Worm (Caenorhabditis elegans) whole organism, young adult: ENCODE data around the gene Y69E1A.5.

Experiments used
- F22D6.2 ChIP-seq: sonication (generic microtip); optimal IDR thresholded peaks from 2 replicates; lab custom pipeline; 2016; ENCODE audit warnings: mild to moderate bottlenecking, missing genetic modification characterization, missing compliant biosample characterization
- F23B12.7 ChIP-seq: sonication (generic microtip); optimal IDR thresholded peaks from 2 replicates; lab custom pipeline; 2017; ENCODE audit warnings: missing genetic modification characterization, mild to moderate bottlenecking, missing compliant biosample characterization, antibody characterized with exemption, moderate library complexity; ENCODE audit not compliant: insufficient read depth
- F49E8.2 ChIP-seq: sonication (generic microtip); optimal IDR thresholded peaks from 3 replicates; lab custom pipeline; 2017; ENCODE audit warnings: missing genetic modification characterization, mild to moderate bottlenecking, missing compliant biosample characterization, antibody characterized with exemption, moderate library complexity; ENCODE audit not compliant: insufficient read depth
- F52B5.7 ChIP-seq: sonication (generic microtip); optimal IDR thresholded peaks from 2 replicates; lab custom pipeline; 2016; ENCODE audit warnings: mild to moderate bottlenecking, missing genetic modification characterization, missing compliant biosample characterization
- F57A8.1 ChIP-seq: fragments of 200-800 bp; sonication (Bioruptor generic); optimal IDR thresholded peaks from 2 replicates; lab custom pipeline; 2018; ENCODE audit warnings: mild to moderate bottlenecking, missing genetic modification characterization, moderate library complexity, missing compliant biosample characterization
- Y53F4B.3 ChIP-seq: fragments of 200-800 bp; sonication (Bioruptor generic); IDR thresholded peaks from 2 replicates; pipeline ENCODE4 v1.3.6; 2022; ENCODE audit warnings: missing genetic modification reagents, missing genetic modification characterization, missing compliant biosample characterization
- Y53G8AR.9 ChIP-seq: fragments of 200-800 bp; sonication (Bioruptor generic); conservative IDR thresholded peaks from 2 replicates; pipeline ENCODE4 v1.3.6; 2022; ENCODE audit warnings: missing genetic modification reagents, missing genetic modification characterization, missing compliant biosample characterization
- Y56A3A.18 ChIP-seq: fragments of 200-800 bp; sonication (Bioruptor generic); IDR thresholded peaks from 2 replicates; pipeline ENCODE4 v1.3.6; 2022; ENCODE audit warnings: missing genetic modification reagents, missing genetic modification characterization, missing compliant biosample characterization
- Y95B8A.8 ChIP-seq: fragments of 200-800 bp; sonication (Bioruptor generic); IDR thresholded peaks from 2 replicates; pipeline ENCODE4 v1.3.6; 2022; ENCODE audit warnings: missing genetic modification reagents, missing genetic modification characterization, missing compliant biosample characterization
- akir-1 ChIP-seq: fragments of 200-800 bp; sonication (Bioruptor generic); optimal IDR thresholded peaks from 2 replicates; lab custom pipeline; 2018; ENCODE audit warnings: mild to moderate bottlenecking, missing genetic modification characterization, moderate library complexity, missing compliant biosample characterization
- ama-1 ChIP-seq, 3 experiments: fragments of 150-350 bp in 1 of 3; sonication (generic microtip) in 2 of 3; optimal IDR thresholded peaks; 2 replicates each; lab custom pipeline; 2014 to 2018; ENCODE audit warnings: missing biosample characterization in 2 of 3, missing genetic modification characterization in 2 of 3, missing genetic modification reagents in 2 of 3
- atf-7 ChIP-seq: sonication (generic microtip); optimal IDR thresholded peaks from 2 replicates; lab custom pipeline; 2017; ENCODE audit warnings: mild to moderate bottlenecking, missing genetic modification characterization, missing compliant biosample characterization
- athp-1 ChIP-seq: sonication (generic microtip); optimal IDR thresholded peaks from 2 replicates; lab custom pipeline; 2017; ENCODE audit warnings: mild to moderate bottlenecking, missing genetic modification characterization, missing compliant biosample characterization
- attf-5 ChIP-seq: fragments of 200-800 bp; sonication (Bioruptor generic); optimal IDR thresholded peaks from 2 replicates; lab custom pipeline; 2018; ENCODE audit warnings: mild to moderate bottlenecking, missing genetic modification characterization, missing compliant biosample characterization
- bed-1 ChIP-seq: fragments of 200-800 bp; sonication (Bioruptor generic); IDR thresholded peaks from 2 replicates; pipeline ENCODE4 v1.3.6; 2022; ENCODE audit warnings: missing genetic modification reagents, missing genetic modification characterization, missing compliant biosample characterization
- ceh-58 ChIP-seq: fragments of 200-800 bp; sonication (Bioruptor generic); IDR thresholded peaks from 2 replicates; pipeline ENCODE4 v1.3.6; 2022; ENCODE audit warnings: missing genetic modification characterization, missing compliant biosample characterization
- chd-7 ChIP-seq: sonication (generic microtip); optimal IDR thresholded peaks from 2 replicates; lab custom pipeline; 2016; ENCODE audit warnings: mild to moderate bottlenecking, missing genetic modification characterization, moderate library complexity, missing compliant biosample characterization
- dox-1 ChIP-seq: fragments of 200-800 bp; sonication (Bioruptor generic); IDR thresholded peaks from 2 replicates; pipeline ENCODE4 v1.3.6; 2022; ENCODE audit warnings: missing genetic modification reagents, missing genetic modification characterization, missing compliant biosample characterization
- dpff-1 ChIP-seq: sonication (generic microtip); optimal IDR thresholded peaks from 2 replicates; lab custom pipeline; 2017; ENCODE audit warnings: mild to moderate bottlenecking, missing genetic modification characterization, missing compliant biosample characterization
- egrh-3 ChIP-seq: fragments of 200-800 bp; sonication (Bioruptor generic); IDR thresholded peaks from 2 replicates; pipeline ENCODE4 v1.3.6; 2022; ENCODE audit warnings: missing genetic modification reagents, missing genetic modification characterization, missing compliant biosample characterization
- him-1 ChIP-seq: sonication (generic microtip); optimal IDR thresholded peaks from 2 replicates; lab custom pipeline; 2016; ENCODE audit warnings: missing genotype, missing genetic modification reagents, missing genetic modification characterization, missing compliant biosample characterization
- hmg-1.2 ChIP-seq: fragments of 200-800 bp; sonication (Bioruptor generic); IDR thresholded peaks from 2 replicates; pipeline ENCODE4 v1.3.6; 2022; ENCODE audit warnings: missing genetic modification reagents, missing genetic modification characterization, missing compliant biosample characterization
- lag-1 ChIP-seq: fragments of 200-800 bp; sonication (Bioruptor generic); IDR thresholded peaks from 2 replicates; pipeline ENCODE4 v1.3.6; 2022; ENCODE audit warnings: missing genetic modification reagents, missing genetic modification characterization, missing compliant biosample characterization
- lin-26 ChIP-seq: fragments of 200-800 bp; sonication (Bioruptor generic); IDR thresholded peaks from 2 replicates; pipeline ENCODE4 v1.3.6; 2022; ENCODE audit warnings: missing genetic modification reagents, missing genetic modification characterization, missing compliant biosample characterization
- lin-40 ChIP-seq: sonication (generic microtip); optimal IDR thresholded peaks from 2 replicates; lab custom pipeline; 2016; ENCODE audit warnings: missing genetic modification characterization, mild to moderate bottlenecking, missing compliant biosample characterization, missing genotype, missing genetic modification reagents
- madf-10 ChIP-seq: sonication (generic microtip); optimal IDR thresholded peaks from 2 replicates; lab custom pipeline; 2016; ENCODE audit warnings: mild to moderate bottlenecking, missing genetic modification characterization, missing compliant biosample characterization
- mel-28 ChIP-seq: sonication (generic microtip); optimal IDR thresholded peaks from 2 replicates; lab custom pipeline; 2016; ENCODE audit warnings: borderline replicate concordance, mild to moderate bottlenecking, missing genetic modification characterization, missing compliant biosample characterization
- nhr-120 ChIP-seq: fragments of 200-800 bp; sonication (Bioruptor generic); IDR thresholded peaks from 2 replicates; pipeline ENCODE4 v1.3.6; 2022; ENCODE audit warnings: missing genetic modification characterization, missing compliant biosample characterization
- nhr-27 ChIP-seq: fragments of 200-800 bp; sonication (Bioruptor generic); optimal IDR thresholded peaks from 2 replicates; lab custom pipeline; 2018; ENCODE audit warnings: mild to moderate bottlenecking, missing genetic modification characterization, moderate library complexity, missing compliant biosample characterization
- nhr-80 ChIP-seq: sonication (generic microtip); optimal IDR thresholded peaks from 2 replicates; lab custom pipeline; 2016; ENCODE audit warnings: missing genetic modification characterization, missing compliant biosample characterization
- repo-1 ChIP-seq: sonication (generic microtip); optimal IDR thresholded peaks from 2 replicates; lab custom pipeline; 2017; ENCODE audit warnings: mild to moderate bottlenecking, missing genetic modification characterization, missing compliant biosample characterization
- rpc-1 ChIP-seq, 2 experiments: fragments of 150-350 bp in 1 of 2; sonication (generic microtip) in 1 of 2; optimal IDR thresholded peaks; 2 replicates each; lab custom pipeline; 2014 to 2018; ENCODE audit warnings: missing biosample characterization in 1 of 2, missing genetic modification characterization in 1 of 2, missing genetic modification reagents in 1 of 2, missing genotype in 1 of 2
- snpc-1.1 ChIP-seq: sonication (generic microtip); optimal IDR thresholded peaks from 2 replicates; lab custom pipeline; 2017; ENCODE audit warnings: missing genetic modification characterization, mild to moderate bottlenecking, missing compliant biosample characterization, antibody characterized with exemption, moderate library complexity, missing genotype, missing genetic modification reagents; ENCODE audit not compliant: insufficient read depth
- snpc-1.3 ChIP-seq: sonication (generic microtip); optimal IDR thresholded peaks from 2 replicates; lab custom pipeline; 2017; ENCODE audit warnings: missing genetic modification characterization, mild to moderate bottlenecking, missing compliant biosample characterization, antibody characterized with exemption, moderate library complexity, missing genotype, missing genetic modification reagents; ENCODE audit not compliant: insufficient read depth
- snpc-4 ChIP-seq, 5 experiments: fragments of 150-350 bp in 1 of 5; sonication (generic microtip) in 4 of 5; optimal IDR thresholded peaks; 2 replicates each; lab custom pipeline; 2014 to 2018; ENCODE audit warnings: missing genetic modification characterization in 5 of 5, missing biosample characterization in 3 of 5, antibody characterized with exemption in 2 of 5, mild to moderate bottlenecking in 2 of 5, missing compliant biosample characterization in 2 of 5, missing genotype in 2 of 5, moderate library complexity in 2 of 5, missing genetic modification reagents in 1 of 5
- tbx-9 ChIP-seq: sonication (generic microtip); optimal IDR thresholded peaks from 2 replicates; lab custom pipeline; 2016; ENCODE audit warnings: borderline replicate concordance, missing genetic modification characterization, inconsistent platforms, missing compliant biosample characterization
- tlf-1 ChIP-seq: fragments of 200-800 bp; sonication (Bioruptor generic); optimal IDR thresholded peaks from 2 replicates; lab custom pipeline; 2018; ENCODE audit warnings: mild to moderate bottlenecking, missing genetic modification characterization, missing compliant biosample characterization
- unc-62 ChIP-seq: fragments of 150-350 bp; optimal IDR thresholded peaks from 2 replicates; lab custom pipeline; 2014; ENCODE audit warnings: missing biosample characterization, missing genetic modification reagents, missing genetic modification characterization
- xnd-1 ChIP-seq: sonication (generic microtip); optimal IDR thresholded peaks from 2 replicates; lab custom pipeline; 2016; ENCODE audit warnings: missing genotype, missing genetic modification reagents, missing genetic modification characterization, missing compliant biosample characterization
- ztf-3 ChIP-seq: fragments of 200-800 bp; sonication (Bioruptor generic); optimal IDR thresholded peaks from 2 replicates; lab custom pipeline; 2018; ENCODE audit warnings: mild to moderate bottlenecking, missing genetic modification characterization, missing compliant biosample characterization

Gene Y69E1A.5

ce11 chrIV:10916134-10916533, 41.3 kb downstream of the Y69E1A.5 start:
- TF ChIP-seq lag-1 (GFP tag; lab: Robert Waterston, UW): no peak
- TF ChIP-seq nhr-27 (tag; lab: Kevin White, UChicago): no peak
- TF ChIP-seq bed-1 (GFP tag; lab: Robert Waterston, UW): no peak
- TF ChIP-seq Y53G8AR.9 (GFP tag; lab: Robert Waterston, UW): no peak
- TF ChIP-seq tbx-9: no peak
- no peak for TF ChIP-seq F22D6.2 (tag; lab: Kevin White, UChicago)
- TF ChIP-seq athp-1 (tag; lab: Kevin White, UChicago): no peak
- TF ChIP-seq chd-7 (tag; lab: Kevin White, UChicago): no peak
- TF ChIP-seq egrh-3 (GFP tag; lab: Robert Waterston, UW): no peak
- no peak for TF ChIP-seq nhr-120 (GFP tag; lab: Robert Waterston, UW)
- no peak for TF ChIP-seq dpff-1 (tag; lab: Kevin White, UChicago)
- no peak for TF ChIP-seq F49E8.2 (tag; lab: Kevin White, UChicago)
- TF ChIP-seq snpc-1.1 (tag; lab: Kevin White, UChicago): no peak
- TF ChIP-seq xnd-1 (tag; lab: Kevin White, UChicago): no peak
- no peak for TF ChIP-seq Y95B8A.8
- TF ChIP-seq, all 124 proteins: peak for 0

ce11 chrIV:10915388-10915787, 42.1 kb downstream of the Y69E1A.5 start, which contains the start of gene ZK593.3:
TSS of gene ZK593.3 (plus strand) at chrIV:10915688.
- TF ChIP-seq unc-62 (GFP tag; lab: Kevin White, UChicago) (no peak), nhr-80 (tag; lab: Kevin White, UChicago) (peak; percentile 4)
- TF ChIP-seq, all 124 proteins: peak for 1

DNA sequence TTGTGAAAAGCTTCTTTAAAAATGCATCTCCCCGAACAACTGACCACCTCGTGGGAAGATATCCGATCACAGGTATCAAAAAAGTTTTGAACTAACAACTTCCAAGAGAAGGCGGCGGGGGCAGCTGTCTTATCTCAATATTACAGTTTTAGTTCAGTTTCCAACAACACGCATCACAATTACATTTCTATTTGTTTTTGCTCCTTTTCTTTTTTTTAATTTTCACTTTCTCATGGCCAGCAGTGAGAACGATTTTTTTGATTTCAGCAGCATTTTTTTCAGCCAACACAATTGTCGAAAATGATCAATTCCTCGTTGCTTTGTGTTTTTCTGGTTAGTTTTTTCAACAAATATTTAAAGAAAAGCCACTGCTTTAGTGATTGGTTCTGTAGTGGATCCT, 44.4 kb downstream of the Y69E1A.5 start, which contains the start of gene ZK593.2:
Gene ZK593.2 (plus strand): TSS at position 301 of the 400 bp plus-strand sequence.
- TF ChIP-seq repo-1 (tag; lab: Kevin White, UChicago): peak; percentile 59
- TF ChIP-seq F23B12.7 (tag; lab: Kevin White, UChicago): no peak

ce11 chrIV:10909708-10910107, 47.7 kb downstream of the Y69E1A.5 start, which contains the start of gene pyk-2:
TSS of gene pyk-2 (plus strand) at chrIV:10909913.
- TF ChIP-seq ztf-3 (GFP tag; lab: Kevin White, UChicago): no peak
- TF ChIP-seq dox-1: no peak
- no peak for TF ChIP-seq lin-40 (tag; lab: Kevin White, UChicago)
- no peak for TF ChIP-seq madf-10 (tag; lab: Kevin White, UChicago)
- TF ChIP-seq mel-28: no peak
- TF ChIP-seq athp-1 (tag; lab: Kevin White, UChicago): no peak
- TF ChIP-seq hmg-1.2 (GFP tag; lab: Robert Waterston, UW): peak; percentile 62
- TF ChIP-seq snpc-4 (GFP tag; optimal IDR thresholded peaks at IDR 0.05; lab: Kevin White, UChicago): no peak
- no peak for TF ChIP-seq snpc-4 (tag; optimal IDR thresholded peaks at IDR 0.05; lab: Kevin White, UChicago)
- TF ChIP-seq F52B5.7 (tag; lab: Kevin White, UChicago): no peak
- no peak for TF ChIP-seq F57A8.1 (GFP tag; lab: Kevin White, UChicago)
- no peak for TF ChIP-seq snpc-1.3 (tag; lab: Kevin White, UChicago)
- no peak for TF ChIP-seq lin-26 (GFP tag; lab: Robert Waterston, UW)
- TF ChIP-seq nhr-80 (tag; lab: Kevin White, UChicago): peak; percentile 91
- TF ChIP-seq, all 124 proteins: peak for 2

DNA sequence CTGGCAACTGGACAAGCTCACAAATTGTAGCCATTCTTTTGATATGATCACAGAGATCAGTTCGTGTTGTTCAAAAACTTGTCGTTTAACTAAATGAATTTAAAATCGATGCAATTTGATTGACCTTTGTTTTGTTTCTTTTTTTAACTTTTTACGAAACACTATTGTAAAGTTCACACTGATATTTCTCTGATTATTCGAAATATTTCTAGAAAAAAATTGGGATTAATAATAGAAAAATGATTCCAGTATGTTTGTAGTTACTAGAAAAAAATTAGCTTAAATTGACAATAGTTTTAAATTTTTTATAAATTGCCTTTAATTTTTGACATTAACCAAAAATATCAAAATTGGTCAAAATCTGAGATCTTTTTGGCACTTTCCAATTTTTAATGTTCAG, 48.2 kb downstream of the Y69E1A.5 start, which contains the start of gene ZK596.2:
Gene ZK596.2 (minus strand): TSS at position 101 of the 400 bp plus-strand sequence.
- TF ChIP-seq atf-7 (tag; lab: Kevin White, UChicago) (no peak), ama-1 (optimal IDR thresholded peaks at IDR 0.05; lab: Kevin White, UChicago) (no peak), ama-1 (GFP tag; optimal IDR thresholded peaks at IDR 0.05; lab: Kevin White, UChicago) (no peak), him-1 (tag; lab: Kevin White, UChicago) (no peak), akir-1 (GFP tag; lab: Kevin White, UChicago) (no peak), attf-5 (GFP tag; lab: Kevin White, UChicago) (no peak), tbx-9 (no peak), chd-7 (tag; lab: Kevin White, UChicago) (no peak), Y53F4B.3 (GFP tag; lab: Robert Waterston, UW) (no peak), Y56A3A.18 (GFP tag; lab: Robert Waterston, UW) (no peak), ceh-58 (GFP tag; lab: Robert Waterston, UW) (no peak), tlf-1 (no peak), rpc-1 (optimal IDR thresholded peaks at IDR 0.05; lab: Kevin White, UChicago) (no peak), rpc-1 (tag; optimal IDR thresholded peaks at IDR 0.05; lab: Kevin White, UChicago) (no peak), nhr-120 (GFP tag; lab: Robert Waterston, UW) (no peak)
